Fruit fly (Drosophila melanogaster): ENCODE data around the gene rux.
A peak's percentile ranks its signal among the peaks of the same experiment; 100 is the strongest.

rux gene

DNA sequence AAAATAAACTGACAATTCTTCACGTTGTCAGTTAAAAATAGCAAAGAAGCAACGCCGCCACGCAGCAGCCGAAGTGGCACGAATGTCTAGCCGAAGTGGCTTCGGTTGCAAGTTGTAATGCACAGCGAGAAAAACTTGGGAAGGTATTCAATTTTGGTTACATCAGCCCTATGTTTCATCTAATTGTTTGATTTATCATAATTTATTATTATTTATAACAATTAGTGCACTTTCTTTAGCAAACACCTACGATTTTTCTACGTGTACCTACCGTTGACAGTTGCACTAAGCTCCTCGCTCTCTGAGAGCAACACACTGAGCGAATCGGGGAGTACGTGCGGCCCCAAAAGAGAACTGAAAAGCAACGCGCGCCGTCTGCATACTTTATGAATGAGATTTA, 37.2 kb upstream of the rux start, which contains the start of gene Tsp5D (continued):
- TF ChIP-seq CG15514 (GFP tag; optimal IDR thresholded peaks at IDR 0.05) (peak; percentile 60), rib (GFP tag; IDR thresholded peaks at IDR 0.05) (0 out of 2 replicates have a peak, but pooled peaks have one; percentile 64), sc (optimal IDR thresholded peaks at IDR 0.05) (no peak), sc (GFP tag; optimal IDR thresholded peaks at IDR 0.05) (peak; percentile 92), bsh (GFP tag; optimal IDR thresholded peaks at IDR 0.05) (peak; percentile 92 to 96), CG10274 (GFP tag; optimal IDR thresholded peaks at IDR 0.05) (peak; percentile 72), CG12744 (GFP tag; optimal IDR thresholded peaks at IDR 0.05) (peak; percentile 47), Dp (GFP tag; optimal IDR thresholded peaks at IDR 0.05) (no peak), Spps (tag; optimal IDR thresholded peaks at IDR 0.05) (peak; percentile 78), z (GFP tag; IDR thresholded peaks at IDR 0.05) (peak; percentile 64; the same call in 1 of the 3 replicates), D19B (GFP tag; optimal IDR thresholded peaks at IDR 0.05) (peak; percentile 56), Bgb (GFP tag; IDR thresholded peaks at IDR 0.05; ENCODE audit: partially characterized antibody) (no peak), fd96Cb (tag; optimal IDR thresholded peaks at IDR 0.05) (peak; percentile 96), CG15696 (tag; optimal IDR thresholded peaks at IDR 0.05) (peak; percentile 55), E2f1 (GFP tag; IDR thresholded peaks at IDR 0.05) (peak; percentile 95), Atf3 (GFP tag; optimal IDR thresholded peaks at IDR 0.05) (no peak), CG12391 (tag; optimal IDR thresholded peaks at IDR 0.05) (peak; percentile 93), sisA (GFP tag; IDR thresholded peaks at IDR 0.05) (peak; percentile 97), Asciz (GFP tag; optimal IDR thresholded peaks at IDR 0.05) (peak; percentile 96), gro (GFP tag; optimal IDR thresholded peaks at IDR 0.05) (no peak), CG5953 (GFP tag; IDR thresholded peaks at IDR 0.05) (peak; percentile 95), CG2129 (GFP tag; IDR thresholded peaks at IDR 0.05; ENCODE audit: partially characterized antibody) (no peak), CG14667 (GFP tag; IDR thresholded peaks at IDR 0.05) (peak; percentile 93), dpn (GFP tag; optimal IDR thresholded peaks at IDR 0.05) (peak; percentile 31 to 89), Fer3 (tag; optimal IDR thresholded peaks at IDR 0.05) (peak; percentile 88), Dfd (GFP tag; optimal IDR thresholded peaks at IDR 0.05) (no peak), ato (GFP tag; IDR thresholded peaks at IDR 0.05; ENCODE audit: partially characterized antibody) (no peak), CG11504 (tag; optimal IDR thresholded peaks at IDR 0.05) (peak; percentile 95), Ets97D (GFP tag; optimal IDR thresholded peaks at IDR 0.05) (no peak), da (GFP tag; optimal IDR thresholded peaks at IDR 0.05) (no peak), Elba2 (GFP tag; optimal IDR thresholded peaks at IDR 0.05) (no peak), CG18764 (GFP tag; optimal IDR thresholded peaks at IDR 0.05) (peak; percentile 84), stc (GFP tag; IDR thresholded peaks at IDR 0.05) (peak; percentile 95), Xrp1 (GFP tag; IDR thresholded peaks at IDR 0.05) (peak; percentile 96), CG7271 (tag; optimal IDR thresholded peaks at IDR 0.05) (peak; percentile 1), jigr1 (GFP tag; IDR thresholded peaks at IDR 0.05) (peak; percentile 89), chm (GFP tag; IDR thresholded peaks at IDR 0.05) (peak; percentile 93; the same call in 1 of the 2 replicates), Sin3A (optimal IDR thresholded peaks at IDR 0.05) (no peak), mirr (GFP tag; optimal IDR thresholded peaks at IDR 0.05) (no peak), Hey (tag; optimal IDR thresholded peaks at IDR 0.05) (no peak), CG31441 (GFP tag; IDR thresholded peaks at IDR 0.05) (peak; percentile 93), Nf-YA (GFP tag; IDR thresholded peaks at IDR 0.05) (peak; percentile 93)

DNA sequence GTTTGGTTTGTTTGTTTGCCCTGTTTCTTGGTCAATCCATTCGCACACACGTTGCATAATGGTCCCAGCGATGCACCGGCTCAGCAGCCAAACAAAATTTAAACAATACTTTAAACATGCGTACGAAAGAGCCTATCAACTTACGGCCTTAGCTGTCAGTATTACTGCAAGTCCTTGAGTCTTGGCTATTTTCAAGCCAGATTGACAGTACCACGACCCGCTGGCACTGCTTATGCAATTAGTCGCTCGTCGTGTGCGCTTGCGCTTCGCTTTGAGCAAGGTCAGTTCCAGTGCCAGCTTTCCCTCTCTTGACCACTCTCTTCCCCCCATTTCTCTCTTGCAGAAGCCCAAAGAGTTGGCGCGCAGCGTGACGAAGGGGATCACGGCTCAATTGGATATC, 31.1 kb upstream of the rux start:
- peak; percentile 37 for TF ChIP-seq Ets65A (GFP tag)
- TF ChIP-seq CG7745 (tag; optimal IDR thresholded peaks at IDR 0.05) = no peak
- no peak for TF ChIP-seq CG14965 (GFP tag; optimal IDR thresholded peaks at IDR 0.05; ENCODE audit: borderline replicate concordance)
- TF ChIP-seq ken (GFP tag; IDR thresholded peaks at IDR 0.05) = no peak
- TF ChIP-seq croc (GFP tag; conservative IDR thresholded peaks at IDR 0.05) = no peak
- no peak for TF ChIP-seq CG13287 (GFP tag; IDR thresholded peaks at IDR 0.05; ENCODE audit: partially characterized antibody)
- peak; percentile 59 for TF ChIP-seq CG3163 (GFP tag; optimal IDR thresholded peaks at IDR 0.05)
- TF ChIP-seq Bgb (GFP tag; IDR thresholded peaks at IDR 0.05; ENCODE audit: partially characterized antibody) = no peak
- no peak for TF ChIP-seq CG8290 (GFP tag; optimal IDR thresholded peaks at IDR 0.05)
- TF ChIP-seq CG8290 (tag; optimal IDR thresholded peaks at IDR 0.05) = no peak
- no peak for TF ChIP-seq pzg (GFP tag; optimal IDR thresholded peaks at IDR 0.05)
- no peak for TF ChIP-seq HLH4C (GFP tag; IDR thresholded peaks at IDR 0.05; ENCODE audit: partially characterized antibody)
- no peak for TF ChIP-seq Fer1 (GFP tag; optimal IDR thresholded peaks at IDR 0.05)

Measured in whole organism, embryonic.